Fruit fly (Drosophila melanogaster): ENCODE data around the gene Spn77Bb.

dm6 chr3L:20295095-20295494, 25.7 kb upstream of the Spn77Bb start, which contains the start of gene gogo:
- TF ChIP-seq usp (GFP tag; optimal IDR thresholded peaks at IDR 0.05) (no peak), EcR (GFP tag; optimal IDR thresholded peaks at IDR 0.05) (no peak), psq (optimal IDR thresholded peaks at IDR 0.05) (no peak), CG8478 (optimal IDR thresholded peaks at IDR 0.05) (no peak), pan (optimal IDR thresholded peaks at IDR 0.05) (no peak)

Measured in whole organism.